Fruit fly (Drosophila melanogaster): ENCODE data around the gene Dnaaf5.
A peak's percentile ranks its signal among the peaks of the same experiment; 100 is the strongest.

Dnaaf5 gene

dm6 chr3R:14351418-14351817, 10.2 kb downstream of the Dnaaf5 start (continued):
- TF ChIP-seq ab (GFP tag; optimal IDR thresholded peaks at IDR 0.05), result no peak
- peak; percentile 33 for TF ChIP-seq PHDP (tag; optimal IDR thresholded peaks at IDR 0.05)
- peak; percentile 27 for TF ChIP-seq pho (GFP tag; optimal IDR thresholded peaks at IDR 0.05)
- peak in 1 of 2 experiments; percentile 49 for TF ChIP-seq Pdp1 (GFP tag; optimal IDR thresholded peaks at IDR 0.05)
- peak; percentile 34 for TF ChIP-seq zf30C (GFP tag; optimal IDR thresholded peaks at IDR 0.05)
- peak; percentile 21 for TF ChIP-seq CG6765 (GFP tag; optimal IDR thresholded peaks at IDR 0.05)
- no peak for TF ChIP-seq ERR (GFP tag; optimal IDR thresholded peaks at IDR 0.05)
- no peak for TF ChIP-seq fd64A (GFP tag; optimal IDR thresholded peaks at IDR 0.05)
- peak; percentile 27 for TF ChIP-seq Hsf (GFP tag; optimal IDR thresholded peaks at IDR 0.05)
- TF ChIP-seq CG8089 (GFP tag; optimal IDR thresholded peaks at IDR 0.05), result no peak
- no peak for TF ChIP-seq Aef1 (GFP tag; IDR thresholded peaks at IDR 0.05)
- TF ChIP-seq unpg (GFP tag; optimal IDR thresholded peaks at IDR 0.05), result peak; percentile 34
- TF ChIP-seq Sox100B (GFP tag; optimal IDR thresholded peaks at IDR 0.05), result peak; percentile 27
- no peak for TF ChIP-seq Dip3 (GFP tag; optimal IDR thresholded peaks at IDR 0.05)
- peak; percentile 3 for TF ChIP-seq CG10147 (GFP tag; optimal IDR thresholded peaks at IDR 0.05)
- TF ChIP-seq CG18262 (tag; optimal IDR thresholded peaks at IDR 0.05), result peak; percentile 49
- peak; percentile 51 for TF ChIP-seq CG12391 (tag; optimal IDR thresholded peaks at IDR 0.05)
- TF ChIP-seq Fer2 (tag; optimal IDR thresholded peaks at IDR 0.05), result peak; percentile 1
- peak; percentile 21 for TF ChIP-seq tap (tag; optimal IDR thresholded peaks at IDR 0.05)
- TF ChIP-seq phol (tag; optimal IDR thresholded peaks at IDR 0.05), result peak; percentile 42
- TF ChIP-seq CG7372 (GFP tag; IDR thresholded peaks at IDR 0.05), result 0 out of 2 replicates have a peak, but pooled peaks have one; percentile 16
- TF ChIP-seq Bgb (GFP tag; IDR thresholded peaks at IDR 0.05; ENCODE audit: partially characterized antibody), result no peak
- no peak for TF ChIP-seq ttk (GFP tag; IDR thresholded peaks at IDR 0.05)
- TF ChIP-seq CG31365 (tag; optimal IDR thresholded peaks at IDR 0.05), result no peak
- TF ChIP-seq zen2 (GFP tag; IDR thresholded peaks at IDR 0.05; ENCODE audit: partially characterized antibody), result no peak
- TF ChIP-seq D19A (tag; optimal IDR thresholded peaks at IDR 0.05), result peak; percentile 28
- TF ChIP-seq ro (GFP tag; IDR thresholded peaks at IDR 0.05), result no peak
- no peak for TF ChIP-seq tgo (GFP tag; IDR thresholded peaks at IDR 0.05)
- TF ChIP-seq Atf6 (GFP tag; IDR thresholded peaks at IDR 0.05), result peak; percentile 20; the same call in 1 of the 2 replicates
- peak; percentile 55 for TF ChIP-seq CG7839 (tag; optimal IDR thresholded peaks at IDR 0.05)
- TF ChIP-seq CG6791 (GFP tag; IDR thresholded peaks at IDR 0.05; ENCODE audit: partially characterized antibody), result no peak
- no peak for TF ChIP-seq ham (GFP tag; IDR thresholded peaks at IDR 0.05)
- peak; percentile 54 for TF ChIP-seq Meics (GFP tag; optimal IDR thresholded peaks at IDR 0.05)
- no peak for TF ChIP-seq rib (GFP tag; IDR thresholded peaks at IDR 0.05)
- TF ChIP-seq CG10979 (tag; optimal IDR thresholded peaks at IDR 0.05), result peak; percentile 39
- TF ChIP-seq mam (GFP tag; optimal IDR thresholded peaks at IDR 0.05), result peak; percentile 16
- no peak for TF ChIP-seq stwl (tag; optimal IDR thresholded peaks at IDR 0.05)
- TF ChIP-seq CG9727 (GFP tag; optimal IDR thresholded peaks at IDR 0.05), result peak; percentile 39
- no peak for TF ChIP-seq CG1529 (GFP tag; optimal IDR thresholded peaks at IDR 0.05)
- TF ChIP-seq insv (GFP tag; optimal IDR thresholded peaks at IDR 0.05), result no peak
- TF ChIP-seq Nf-YA (GFP tag; IDR thresholded peaks at IDR 0.05), result no peak
- no peak for TF ChIP-seq tx (GFP tag; optimal IDR thresholded peaks at IDR 0.05)
- peak; percentile 3 for TF ChIP-seq CG12299 (tag; optimal IDR thresholded peaks at IDR 0.05)
- TF ChIP-seq vvl (GFP tag; IDR thresholded peaks at IDR 0.05), result peak; percentile 33; the same call in 1 of the 2 replicates
- peak; percentile 34 for TF ChIP-seq CG15269 (tag; optimal IDR thresholded peaks at IDR 0.05)
- peak; percentile 62 for TF ChIP-seq CG7556 (GFP tag; optimal IDR thresholded peaks at IDR 0.05)
- TF ChIP-seq CG2712 (tag; optimal IDR thresholded peaks at IDR 0.05), result peak; percentile 11
